Worm (Caenorhabditis elegans) whole organism, L2 larva: Measurements from ENCODE around the gene vha-19.

ENCODE experiments used
- ZK546.5 ChIP-seq: sonication (generic microtip); optimal IDR thresholded peaks from 2 replicates; lab custom pipeline; 2017; ENCODE audit warnings: missing biosample characterization, missing genetic modification characterization
- ama-1 ChIP-seq: fragments of 150-350 bp; optimal IDR thresholded peaks from 2 replicates; lab custom pipeline; 2018; ENCODE audit warnings: inconsistent platforms
- ceh-82 ChIP-seq: fragments of 150-350 bp; optimal IDR thresholded peaks from 2 replicates; lab custom pipeline; 2014; ENCODE audit warnings: missing biosample characterization, missing genetic modification characterization
- lin-39 ChIP-seq: fragments of 150-350 bp; optimal IDR thresholded peaks from 2 replicates; lab custom pipeline; 2014; ENCODE audit warnings: missing biosample characterization, missing genetic modification reagents, missing genetic modification characterization
- mdl-1 ChIP-seq, 2 experiments: fragments of 150-350 bp in 1 of 2; sonication (generic microtip) in 1 of 2; optimal IDR thresholded peaks; 2 replicates each; lab custom pipeline; 2017; ENCODE audit warnings: missing biosample characterization in 2 of 2, missing genetic modification characterization in 2 of 2
- nhr-77 ChIP-seq: fragments of 150-350 bp; optimal IDR thresholded peaks from 2 replicates; lab custom pipeline; 2014; ENCODE audit warnings: missing biosample characterization, missing genetic modification characterization
- unc-62 ChIP-seq: fragments of 150-350 bp; optimal IDR thresholded peaks from 2 replicates; lab custom pipeline; 2014; ENCODE audit warnings: missing biosample characterization, missing genetic modification reagents, missing genetic modification characterization
- ztf-11 ChIP-seq: sonication (generic microtip); optimal IDR thresholded peaks from 2 replicates; lab custom pipeline; 2017; ENCODE audit warnings: missing biosample characterization, missing genetic modification characterization

ce11 chrIV:3368638-3369247 is at the start of gene vha-19:
- TF ChIP-seq ceh-82 (no peak), ama-1 (lab: Kevin White, UChicago) (no peak), unc-62 (GFP tag; lab: Kevin White, UChicago) (no peak), nhr-77 (tag; lab: Kevin White, UChicago) (no peak), ztf-11 (tag; lab: Kevin White, UChicago) (no peak), ZK546.5 (tag; lab: Kevin White, UChicago) (no peak), mdl-1 (tag; optimal IDR thresholded peaks at IDR 0.05; lab: Kevin White, UChicago) (no peak), lin-39 (tag; lab: Kevin White, UChicago) (no peak)
